Worm (Caenorhabditis elegans) whole organism, L4 larva: ENCODE results near the gene msp-10.
A peak's percentile ranks its signal among the peaks of the same experiment; 100 is the strongest.

Experiments used
- F37D6.2 ChIP-seq: sonication (generic microtip); optimal IDR thresholded peaks from 2 replicates; lab custom pipeline; 2016; ENCODE audit warnings: mild to moderate bottlenecking, missing genetic modification characterization, missing compliant biosample characterization
- F49E8.2 ChIP-seq: sonication (generic microtip); optimal IDR thresholded peaks from 2 replicates; lab custom pipeline; 2016; ENCODE audit warnings: missing compliant biosample characterization, mild to moderate bottlenecking, missing genetic modification characterization, borderline replicate concordance
- R02D3.7 ChIP-seq: fragments of 150-350 bp; sonication (generic microtip); optimal IDR thresholded peaks from 3 replicates; lab custom pipeline; 2014; ENCODE audit warnings: missing biosample characterization, missing genetic modification characterization
- T26A8.4 ChIP-seq: fragments of 200-800 bp; sonication (Bioruptor generic); IDR thresholded peaks from 2 replicates; pipeline ENCODE4 v1.3.6; 2022; ENCODE audit warnings: missing genetic modification characterization, missing compliant biosample characterization
- Y105C5A.15 ChIP-seq: fragments of 200-800 bp; sonication (Bioruptor generic); IDR thresholded peaks from 2 replicates; pipeline ENCODE4 v1.3.6; 2022; ENCODE audit warnings: missing genetic modification characterization, missing compliant biosample characterization
- Y48G9A.11 ChIP-seq: fragments of 200-800 bp; sonication (Bioruptor generic); IDR thresholded peaks from 2 replicates; pipeline ENCODE4 v1.3.6; 2022; ENCODE audit warnings: missing genetic modification reagents, missing genetic modification characterization, missing compliant biosample characterization
- Y5F2A.4 ChIP-seq: fragments of 200-800 bp; sonication (Bioruptor generic); optimal IDR thresholded peaks from 2 replicates; lab custom pipeline; 2018; ENCODE audit warnings: mild to moderate bottlenecking, missing genetic modification characterization, missing compliant biosample characterization
- aha-1 ChIP-seq: fragments of 150-350 bp; peaks from one replicate; lab custom pipeline; 2014; ENCODE audit warnings: missing biosample characterization, missing genetic modification characterization
- aly-2 ChIP-seq: sonication (generic microtip); optimal IDR thresholded peaks from 2 replicates; lab custom pipeline; 2018; ENCODE audit warnings: missing biosample characterization, missing genetic modification characterization
- arid-1 ChIP-seq: fragments of 200-800 bp; sonication (Bioruptor generic); conservative IDR thresholded peaks from 2 replicates; pipeline ENCODE4 v1.3.6; 2022; ENCODE audit warnings: missing genetic modification reagents, missing genetic modification characterization, missing compliant biosample characterization
- ceh-20 ChIP-seq: fragments of 200-800 bp; sonication (Bioruptor generic); IDR thresholded peaks from 2 replicates; pipeline ENCODE4 v1.3.6; 2022; ENCODE audit warnings: missing genetic modification reagents, missing genetic modification characterization, missing compliant biosample characterization
- ceh-28 ChIP-seq: fragments of 150-350 bp; optimal IDR thresholded peaks from 2 replicates; lab custom pipeline; 2014; ENCODE audit warnings: missing biosample characterization, missing genetic modification reagents, missing genetic modification characterization
- ceh-62 ChIP-seq: sonication (generic microtip); optimal IDR thresholded peaks from 2 replicates; lab custom pipeline; 2017; ENCODE audit warnings: missing biosample characterization, missing genetic modification characterization
- cey-2 ChIP-seq: sonication (generic microtip); optimal IDR thresholded peaks from 3 replicates; lab custom pipeline; 2017; ENCODE audit warnings: missing genetic modification characterization, mild to moderate bottlenecking, missing compliant biosample characterization, antibody characterized with exemption, borderline replicate concordance; ENCODE audit not compliant: insufficient read depth
- ctbp-1 ChIP-seq: fragments of 200-800 bp; sonication (Bioruptor generic); IDR thresholded peaks from 2 replicates; pipeline ENCODE4 v1.3.6; 2022; ENCODE audit warnings: missing genetic modification reagents, missing genetic modification characterization, missing compliant biosample characterization
- daf-19 ChIP-seq: fragments of 200-800 bp; sonication (Bioruptor generic); conservative IDR thresholded peaks from 2 replicates; pipeline ENCODE4 v1.3.6; 2022; ENCODE audit warnings: missing genetic modification characterization, missing compliant biosample characterization
- daf-8 ChIP-seq: fragments of 200-800 bp; sonication (Bioruptor generic); IDR thresholded peaks from 2 replicates; pipeline ENCODE4 v1.3.6; 2022; ENCODE audit warnings: missing genetic modification characterization, missing compliant biosample characterization
- dve-1 ChIP-seq: sonication (generic microtip); optimal IDR thresholded peaks from 2 replicates; lab custom pipeline; 2017; ENCODE audit warnings: antibody characterized with exemption, mild to moderate bottlenecking, missing genetic modification characterization, missing compliant biosample characterization; ENCODE audit not compliant: insufficient read depth
- fos-1 ChIP-seq: fragments of 150-350 bp; optimal IDR thresholded peaks from 2 replicates; lab custom pipeline; 2014; ENCODE audit warnings: missing biosample characterization, missing genetic modification characterization
- hlh-30 ChIP-seq: sonication (generic microtip); optimal IDR thresholded peaks from 2 replicates; lab custom pipeline; 2017; ENCODE audit warnings: antibody characterized with exemption, mild to moderate bottlenecking, missing genetic modification characterization, missing compliant biosample characterization; ENCODE audit not compliant: insufficient read depth
- lin-13 ChIP-seq: fragments of 150-350 bp; optimal IDR thresholded peaks from 2 replicates; lab custom pipeline; 2014; ENCODE audit warnings: missing biosample characterization, missing genetic modification reagents, missing genetic modification characterization
- lin-15B ChIP-seq: fragments of 150-350 bp; sonication (generic microtip); optimal IDR thresholded peaks from 3 replicates; lab custom pipeline; 2014; ENCODE audit warnings: missing biosample characterization, missing genetic modification characterization
- lin-38 ChIP-seq: fragments of 200-800 bp; sonication (Bioruptor generic); IDR thresholded peaks from 2 replicates; pipeline ENCODE4 v1.3.6; 2022; ENCODE audit warnings: missing genetic modification reagents, missing genetic modification characterization, missing compliant biosample characterization
- lin-39 ChIP-seq: fragments of 150-350 bp; optimal IDR thresholded peaks from 2 replicates; lab custom pipeline; 2014; ENCODE audit warnings: missing biosample characterization, missing genetic modification reagents, missing genetic modification characterization
- madf-9 ChIP-seq: fragments of 200-800 bp; sonication (Bioruptor generic); conservative IDR thresholded peaks from 2 replicates; pipeline ENCODE4 v1.3.6; 2022; ENCODE audit warnings: missing genetic modification reagents, missing genetic modification characterization, missing compliant biosample characterization
- mdt-29 ChIP-seq: fragments of 200-800 bp; sonication (Bioruptor generic); IDR thresholded peaks from 2 replicates; pipeline ENCODE4 v1.3.6; 2022; ENCODE audit warnings: missing genetic modification reagents, missing genetic modification characterization, missing compliant biosample characterization
- nhr-10 ChIP-seq: fragments of 150-350 bp; optimal IDR thresholded peaks from 2 replicates; lab custom pipeline; 2014; ENCODE audit warnings: missing biosample characterization, missing genetic modification characterization
- nhr-111 ChIP-seq: fragments of 200-800 bp; sonication (Bioruptor generic); optimal IDR thresholded peaks from 2 replicates; lab custom pipeline; 2018; ENCODE audit warnings: mild to moderate bottlenecking, missing genetic modification characterization, missing compliant biosample characterization
- nhr-237 ChIP-seq: sonication (generic microtip); optimal IDR thresholded peaks from 2 replicates; lab custom pipeline; 2017; ENCODE audit warnings: missing biosample characterization, missing genetic modification characterization
- nhr-48 ChIP-seq: sonication (generic microtip); optimal IDR thresholded peaks from 2 replicates; lab custom pipeline; 2016; ENCODE audit warnings: mild to moderate bottlenecking, missing genetic modification characterization, missing compliant biosample characterization
- pha-4 ChIP-seq, 2 experiments: fragments of 150-350 bp in 1 of 2; fragments of 200-800 bp in 1 of 2; sonication (Bioruptor generic) in 1 of 2; IDR thresholded peaks in 1 of 2; optimal IDR thresholded peaks in 1 of 2; 2 replicates each; pipeline versions ENCODE4 v1.3.6 to Lab custom; 2014 to 2022; ENCODE audit warnings: missing genetic modification characterization in 2 of 2, missing genetic modification reagents in 2 of 2, missing biosample characterization in 1 of 2, missing compliant biosample characterization in 1 of 2
- saeg-2 ChIP-seq: fragments of 200-800 bp; sonication (Bioruptor generic); IDR thresholded peaks from 2 replicates; pipeline ENCODE4 v1.3.6; 2022; ENCODE audit warnings: missing genetic modification reagents, missing genetic modification characterization, missing compliant biosample characterization
- skn-1 ChIP-seq: fragments of 150-350 bp; optimal IDR thresholded peaks from 2 replicates; lab custom pipeline; 2014; ENCODE audit warnings: missing biosample characterization, missing genetic modification characterization
- snpc-4 ChIP-seq: fragments of 150-350 bp; optimal IDR thresholded peaks from 2 replicates; lab custom pipeline; 2014; ENCODE audit warnings: missing biosample characterization, missing genetic modification characterization
- tag-97 ChIP-seq: fragments of 200-800 bp; sonication (Bioruptor generic); IDR thresholded peaks from 2 replicates; pipeline ENCODE4 v1.3.6; 2022; ENCODE audit warnings: missing genetic modification characterization, missing compliant biosample characterization
- unc-130 ChIP-seq: sonication (generic microtip); optimal IDR thresholded peaks from 2 replicates; lab custom pipeline; 2016; ENCODE audit warnings: missing genetic modification reagents, missing genetic modification characterization, missing compliant biosample characterization
- vab-7 ChIP-seq: fragments of 200-800 bp; sonication (Bioruptor generic); IDR thresholded peaks from 2 replicates; pipeline ENCODE4 v1.3.6; 2022; ENCODE audit warnings: missing genetic modification reagents, missing genetic modification characterization, missing compliant biosample characterization
- ztf-11 ChIP-seq: fragments of 150-350 bp; optimal IDR thresholded peaks from 2 replicates; lab custom pipeline; 2014; ENCODE audit warnings: missing biosample characterization, missing genetic modification characterization

Gene msp-10

ce11 chrIV:9803544-9803943 is 33.9 kb upstream of the msp-10 start (continued):
- peak; percentile 44 for TF ChIP-seq lin-13 (GFP tag; lab: Kevin White, UChicago)
- no peak for TF ChIP-seq ctbp-1 (GFP tag; lab: Robert Waterston, UW)
- TF ChIP-seq nhr-48 (tag; lab: Kevin White, UChicago): peak; percentile 43
- no peak for TF ChIP-seq saeg-2 (GFP tag; lab: Robert Waterston, UW)
- no peak for TF ChIP-seq ztf-11
- TF ChIP-seq aly-2 (tag; lab: Kevin White, UChicago): no peak
- no peak for TF ChIP-seq madf-9 (GFP tag; lab: Robert Waterston, UW)
- TF ChIP-seq lin-15B (tag; lab: Kevin White, UChicago): no peak
- no peak for TF ChIP-seq F49E8.2 (tag; lab: Kevin White, UChicago)
- TF ChIP-seq daf-19 (GFP tag; lab: Robert Waterston, UW): no peak
- TF ChIP-seq Y48G9A.11 (GFP tag; lab: Robert Waterston, UW): no peak
- TF ChIP-seq ceh-20 (GFP tag; lab: Robert Waterston, UW): no peak
- TF ChIP-seq lin-39 (tag; lab: Kevin White, UChicago): no peak
- TF ChIP-seq pha-4 (GFP tag; IDR thresholded peaks at IDR 0.05; lab: Robert Waterston, UW): no peak
- peak; percentile 21 for TF ChIP-seq pha-4 (tag; optimal IDR thresholded peaks at IDR 0.05; lab: Kevin White, UChicago)

DNA sequence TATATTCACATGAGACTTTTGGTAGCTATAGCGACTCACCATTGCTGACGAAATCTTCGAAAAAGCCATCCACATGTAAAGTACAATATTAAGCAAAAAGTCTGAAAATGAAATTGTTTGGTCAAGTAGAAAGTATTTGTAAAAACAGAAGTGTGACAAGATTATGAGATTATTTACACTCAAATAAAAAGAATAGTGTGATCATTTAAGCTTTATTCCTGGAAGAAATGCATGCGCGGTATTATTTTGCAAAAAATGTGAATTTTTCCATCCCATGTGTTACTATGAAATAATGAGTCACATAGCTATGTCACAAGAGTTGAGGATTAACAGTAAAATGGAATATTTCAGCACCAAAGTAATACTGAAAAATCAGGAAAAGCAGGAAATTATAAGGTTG is 26.8 kb upstream of the msp-10 start, which contains the start of gene dct-15:
Gene dct-15 (minus strand): TSS at position 101 of the 400 bp plus-strand sequence.
- TF ChIP-seq arid-1 (GFP tag; lab: Robert Waterston, UW): no peak
- no peak for TF ChIP-seq nhr-237 (tag; lab: Kevin White, UChicago)
- TF ChIP-seq dve-1 (tag; lab: Kevin White, UChicago): no peak

- TF ChIP-seq ceh-62 (tag; lab: Kevin White, UChicago) (no peak), aha-1 (tag; lab: Kevin White, UChicago) (peak; percentile 63), daf-8 (GFP tag; lab: Robert Waterston, UW) (no peak)
Observed at ce11 chrIV:9811487-9811886, 26.0 kb upstream of the msp-10 start.

- TF ChIP-seq Y105C5A.15 (no peak), ztf-11 (no peak), fos-1 (tag; lab: Kevin White, UChicago) (no peak), vab-7 (GFP tag; lab: Robert Waterston, UW) (no peak), lin-38 (no peak), cey-2 (tag; lab: Kevin White, UChicago) (no peak), ceh-28 (tag; lab: Kevin White, UChicago) (no peak), nhr-111 (GFP tag; lab: Kevin White, UChicago) (no peak), mdt-29 (GFP tag; lab: Robert Waterston, UW) (no peak), nhr-10 (tag; lab: Kevin White, UChicago) (no peak), unc-130 (GFP tag; lab: Kevin White, UChicago) (no peak)
Observed at ce11 chrIV:9815432-9815831, 22.0 kb upstream of the msp-10 start, which contains the start of gene egl-20. Gene egl-20, minus strand, starts transcription at chrIV:9815532.

DNA sequence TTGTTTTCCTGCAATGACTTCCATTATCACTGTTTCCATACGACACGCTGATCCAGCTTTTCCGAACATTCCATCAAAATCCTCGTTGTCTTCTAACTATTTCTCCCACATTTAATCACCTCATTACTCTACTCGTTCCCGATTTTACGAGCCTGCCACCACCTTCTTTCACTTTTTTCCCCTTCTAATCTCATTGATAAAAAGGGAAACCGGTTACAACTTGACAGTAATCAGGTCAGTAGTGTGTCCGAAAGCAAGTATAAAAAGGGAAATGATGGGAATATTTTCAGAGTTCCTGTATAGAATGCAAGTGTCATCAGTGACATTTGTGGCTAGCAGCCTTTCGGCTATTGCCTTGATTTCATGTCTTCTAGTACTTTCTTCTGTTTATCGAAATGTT is 15.8 kb upstream of the msp-10 start, which contains the start of gene col-123:
Gene col-123 (plus strand): TSS at position 301 of the 400 bp plus-strand sequence.
- TF ChIP-seq snpc-4 (tag; lab: Kevin White, UChicago): no peak
- no peak for TF ChIP-seq F37D6.2 (tag; lab: Kevin White, UChicago)
- TF ChIP-seq hlh-30 (tag; lab: Kevin White, UChicago): no peak
- no peak for TF ChIP-seq T26A8.4
- TF ChIP-seq tag-97 (GFP tag; lab: Robert Waterston, UW): no peak
- no peak for TF ChIP-seq Y5F2A.4 (GFP tag; lab: Kevin White, UChicago)
- no peak for TF ChIP-seq R02D3.7 (tag; lab: Kevin White, UChicago)
- no peak for TF ChIP-seq skn-1
